Worm (Caenorhabditis elegans) whole organism, L1 larva: ENCODE measurements around the gene C01G5.25.
A peak's percentile ranks its signal among the peaks of the same experiment; 100 is the strongest.

ENCODE experiments used
- C16A3.4 ChIP-seq: fragments of 150-350 bp; optimal IDR thresholded peaks from 2 replicates; lab custom pipeline; 2014; ENCODE audit warnings: missing biosample characterization, missing genetic modification characterization
- C34B4.2 ChIP-seq: sonication (generic microtip); optimal IDR thresholded peaks from 2 replicates; lab custom pipeline; 2017; ENCODE audit warnings: mild to moderate bottlenecking, missing genetic modification characterization, missing compliant biosample characterization
- F16B12.6 ChIP-seq: fragments of 150-350 bp; optimal IDR thresholded peaks from 2 replicates; lab custom pipeline; 2014; ENCODE audit warnings: missing biosample characterization, missing genetic modification characterization
- ama-1 ChIP-seq: fragments of 150-350 bp; optimal IDR thresholded peaks from 2 replicates; lab custom pipeline; 2014
- blmp-1 ChIP-seq: fragments of 150-350 bp; optimal IDR thresholded peaks from 2 replicates; lab custom pipeline; 2014; ENCODE audit warnings: missing biosample characterization, missing genetic modification characterization
- ceh-82 ChIP-seq, 3 experiments: fragments of 150-350 bp in 1 of 3; sonication (generic microtip) in 2 of 3; optimal IDR thresholded peaks; 2 replicates each; lab custom pipeline; 2014 to 2017; ENCODE audit warnings: missing biosample characterization in 3 of 3, missing genetic modification characterization in 3 of 3
- efl-1 ChIP-seq, 4 experiments: fragments of 150-350 bp; optimal IDR thresholded peaks in 3 of 4; peaks in 1 of 4; 1 replicate in 1 of 4; 2 replicates in 3 of 4; lab custom pipeline; 2014; ENCODE audit warnings: missing biosample characterization in 2 of 4, missing genetic modification characterization in 2 of 4, missing genetic modification reagents in 2 of 4
- egl-27 ChIP-seq, 2 experiments: fragments of 150-350 bp in 1 of 2; sonication (generic microtip); optimal IDR thresholded peaks; 3 replicates each; lab custom pipeline; 2017 to 2018; ENCODE audit warnings: missing biosample characterization in 2 of 2, missing genetic modification characterization in 2 of 2, missing genetic modification reagents in 2 of 2
- elt-2 ChIP-seq: sonication (generic microtip); optimal IDR thresholded peaks from 2 replicates; lab custom pipeline; 2016; ENCODE audit warnings: missing genetic modification characterization, mild to moderate bottlenecking, inconsistent platforms, missing compliant biosample characterization, missing genetic modification reagents
- ets-5 ChIP-seq: fragments of 200-800 bp; sonication (Bioruptor generic); IDR thresholded peaks from 2 replicates; pipeline ENCODE4 v1.3.6; 2022; ENCODE audit warnings: missing genetic modification characterization, missing compliant biosample characterization
- fkh-10 ChIP-seq: sonication (generic microtip); optimal IDR thresholded peaks from 2 replicates; lab custom pipeline; 2017; ENCODE audit warnings: missing biosample characterization, missing genetic modification reagents, missing genetic modification characterization
- fkh-4 ChIP-seq: sonication (generic microtip); optimal IDR thresholded peaks from 2 replicates; lab custom pipeline; 2016; ENCODE audit warnings: missing compliant biosample characterization, missing genetic modification characterization, borderline replicate concordance
- grh-1 ChIP-seq: fragments of 200-800 bp; sonication (Bioruptor generic); IDR thresholded peaks from 2 replicates; pipeline ENCODE4 v1.3.6; 2022; ENCODE audit warnings: missing genetic modification reagents, missing genetic modification characterization, missing compliant biosample characterization
- hlh-4 ChIP-seq: sonication (generic microtip); optimal IDR thresholded peaks from 2 replicates; lab custom pipeline; 2016; ENCODE audit warnings: mild to moderate bottlenecking, missing genetic modification characterization, missing compliant biosample characterization
- irx-1 ChIP-seq: sonication (generic microtip); optimal IDR thresholded peaks from 2 replicates; lab custom pipeline; 2016; ENCODE audit warnings: missing genetic modification characterization, missing compliant biosample characterization
- isw-1 ChIP-seq: fragments of 200-800 bp; sonication (Bioruptor generic); IDR thresholded peaks from 2 replicates; pipeline ENCODE4 v1.3.6; 2022; ENCODE audit warnings: missing genetic modification characterization, missing compliant biosample characterization
- lin-13 ChIP-seq: fragments of 150-350 bp; optimal IDR thresholded peaks from 2 replicates; lab custom pipeline; 2014; ENCODE audit warnings: missing biosample characterization, missing genetic modification reagents, missing genetic modification characterization
- lin-39 ChIP-seq: fragments of 150-350 bp; optimal IDR thresholded peaks from 2 replicates; lab custom pipeline; 2014; ENCODE audit warnings: missing biosample characterization, missing genetic modification reagents, missing genetic modification characterization
- lir-3 ChIP-seq: sonication (generic microtip); optimal IDR thresholded peaks from 2 replicates; lab custom pipeline; 2016; ENCODE audit warnings: mild to moderate bottlenecking, missing genetic modification characterization, moderate library complexity, missing compliant biosample characterization; ENCODE audit not compliant: poor library complexity
- mab-9 ChIP-seq: fragments of 200-800 bp; sonication (Bioruptor generic); IDR thresholded peaks from 2 replicates; pipeline ENCODE4 v1.3.6; 2022; ENCODE audit warnings: missing genetic modification reagents, missing genetic modification characterization, missing compliant biosample characterization
- nhr-11 ChIP-seq: fragments of 150-350 bp; optimal IDR thresholded peaks from 2 replicates; lab custom pipeline; 2014; ENCODE audit warnings: missing biosample characterization, missing genetic modification characterization
- nhr-237 ChIP-seq: fragments of 150-350 bp; optimal IDR thresholded peaks from 2 replicates; lab custom pipeline; 2014; ENCODE audit warnings: missing biosample characterization, missing genetic modification characterization
- nhr-47 ChIP-seq: sonication (generic microtip); optimal IDR thresholded peaks from 2 replicates; lab custom pipeline; 2016; ENCODE audit warnings: mild to moderate bottlenecking, missing genetic modification characterization, moderate library complexity, missing compliant biosample characterization
- nhr-71 ChIP-seq: sonication (generic microtip); optimal IDR thresholded peaks from 2 replicates; lab custom pipeline; 2016; ENCODE audit warnings: mild to moderate bottlenecking, missing genetic modification characterization, moderate library complexity, missing compliant biosample characterization
- nhr-76 ChIP-seq: sonication (generic microtip); optimal IDR thresholded peaks from 2 replicates; lab custom pipeline; 2017; ENCODE audit warnings: missing biosample characterization, missing genetic modification characterization
- nhr-85 ChIP-seq: sonication (generic microtip); peaks from one replicate; lab custom pipeline; 2016; ENCODE audit warnings: missing genetic modification characterization, inconsistent platforms, missing compliant biosample characterization
- pag-3 ChIP-seq: sonication (generic microtip); optimal IDR thresholded peaks from 2 replicates; lab custom pipeline; 2017; ENCODE audit warnings: missing genetic modification characterization, mild to moderate bottlenecking, missing compliant biosample characterization, antibody characterized with exemption, borderline replicate concordance; ENCODE audit not compliant: insufficient read depth
- pax-3 ChIP-seq: fragments of 200-800 bp; sonication (Bioruptor generic); optimal IDR thresholded peaks from 2 replicates; lab custom pipeline; 2018; ENCODE audit warnings: mild to moderate bottlenecking, missing genetic modification characterization, moderate library complexity, missing compliant biosample characterization
- pqm-1 ChIP-seq: sonication (generic microtip); optimal IDR thresholded peaks from 3 replicates; lab custom pipeline; 2017; ENCODE audit warnings: missing biosample characterization, missing genetic modification characterization
- rnt-1 ChIP-seq: sonication (generic microtip); optimal IDR thresholded peaks from 2 replicates; lab custom pipeline; 2016; ENCODE audit warnings: mild to moderate bottlenecking, missing genetic modification characterization, moderate library complexity, missing compliant biosample characterization
- snpc-4 ChIP-seq: fragments of 150-350 bp; optimal IDR thresholded peaks from 2 replicates; lab custom pipeline; 2014; ENCODE audit warnings: missing biosample characterization, missing genetic modification characterization
- snu-23 ChIP-seq: sonication (generic microtip); optimal IDR thresholded peaks from 2 replicates; lab custom pipeline; 2016; ENCODE audit warnings: missing genetic modification characterization, missing compliant biosample characterization
- sox-4 ChIP-seq: sonication (generic microtip); optimal IDR thresholded peaks from 2 replicates; lab custom pipeline; 2016; ENCODE audit warnings: missing genetic modification characterization, missing compliant biosample characterization
- sup-37 ChIP-seq: fragments of 200-800 bp; sonication (Bioruptor generic); optimal IDR thresholded peaks from 2 replicates; lab custom pipeline; 2018; ENCODE audit warnings: mild to moderate bottlenecking, missing genetic modification characterization, missing compliant biosample characterization
- unc-30 ChIP-seq: sonication (generic microtip); optimal IDR thresholded peaks from 2 replicates; lab custom pipeline; 2017; ENCODE audit warnings: missing biosample characterization, missing genetic modification characterization
- unc-98 ChIP-seq: fragments of 200-800 bp; sonication (Bioruptor generic); IDR thresholded peaks from 2 replicates; pipeline ENCODE4 v1.3.6; 2022; ENCODE audit warnings: missing genetic modification characterization, missing compliant biosample characterization

C01G5.25 gene

DNA sequence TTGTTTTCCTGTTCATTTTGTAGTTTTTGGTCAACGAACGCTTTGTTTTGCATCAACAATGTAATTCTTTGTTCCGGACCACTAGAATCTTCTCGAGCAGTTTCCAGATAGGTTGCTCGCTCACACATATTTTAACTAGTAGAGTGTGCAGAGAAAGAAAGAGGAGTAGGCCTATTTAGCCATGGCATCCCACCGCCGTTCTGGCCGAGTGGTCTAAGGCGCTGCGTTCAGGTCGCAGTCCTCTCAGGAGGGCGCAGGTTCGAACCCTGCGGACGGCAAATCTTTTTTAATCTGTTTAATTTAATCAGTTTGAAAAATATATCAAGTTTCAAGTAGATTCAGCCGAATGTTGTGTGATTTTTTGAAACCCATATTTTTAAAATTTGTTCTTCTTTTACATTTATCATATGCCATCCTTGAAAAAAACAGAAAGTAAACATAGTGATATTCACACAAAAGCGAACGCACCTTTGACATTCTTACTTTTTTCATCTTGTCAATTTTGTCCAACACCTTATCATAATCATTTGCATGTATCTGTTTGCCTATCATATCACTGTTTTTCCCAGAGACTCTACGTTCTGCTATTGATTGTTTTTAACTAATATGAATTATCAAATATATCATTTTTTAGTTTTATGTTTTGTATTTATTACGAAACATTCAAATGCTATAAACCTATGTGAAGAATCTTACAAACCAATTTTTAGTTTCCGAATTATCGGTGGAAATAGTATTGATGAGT, 15.3 kb downstream of the C01G5.25 start, which contains the start of gene try-3 (continued):
- TF ChIP-seq fkh-10 (GFP tag; lab: Kevin White, UChicago) (peak; percentile 43), hlh-4 (no peak), nhr-76 (tag; lab: Kevin White, UChicago) (no peak), nhr-11 (tag; lab: Kevin White, UChicago) (no peak), sup-37 (GFP tag; lab: Kevin White, UChicago) (no peak), nhr-85 (tag; lab: Kevin White, UChicago) (peak; percentile 68), sox-4 (tag; lab: Kevin White, UChicago) (no peak), fkh-4 (tag; lab: Kevin White, UChicago) (no peak), egl-27 (tag; optimal IDR thresholded peaks at IDR 0.05; lab: Kevin White, UChicago) (no peak), mab-9 (peak; percentile 37; the same call in 1 of the 2 replicates)

- TF ChIP-seq unc-30 (tag; lab: Kevin White, UChicago), result no peak
- TF ChIP-seq nhr-71, result no peak
- no peak for TF ChIP-seq rnt-1 (tag; lab: Kevin White, UChicago)
- no peak for TF ChIP-seq irx-1 (tag; lab: Kevin White, UChicago)
- TF ChIP-seq fkh-10 (GFP tag; lab: Kevin White, UChicago), result no peak
- TF ChIP-seq pag-3 (tag; lab: Kevin White, UChicago), result no peak
- TF ChIP-seq hlh-4, result no peak
These were observed 18.9 kb downstream of the C01G5.25 start, which contains the start of gene best-9 for ce11 chrIV:6560434-6560833. best-9 (plus strand) TSS chrIV:6560734.

DNA sequence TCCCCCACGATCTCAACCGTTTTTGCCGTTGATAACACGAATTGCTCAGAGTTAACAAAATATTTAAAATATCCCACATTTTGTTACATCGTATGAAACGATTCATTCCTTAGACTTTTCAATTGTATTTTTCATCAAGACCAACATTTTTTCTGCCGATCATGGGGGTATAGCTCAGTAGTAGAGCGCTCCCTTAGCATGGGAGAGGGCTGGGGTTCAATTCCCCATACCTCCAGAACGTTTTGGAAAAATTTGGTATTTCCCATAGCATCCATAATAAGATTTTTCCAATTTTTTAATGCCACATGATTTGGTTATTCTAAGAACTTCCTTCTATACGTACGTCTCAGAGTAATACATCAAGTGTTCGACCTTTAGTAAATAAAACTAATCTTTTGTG, 20.6 kb downstream of the C01G5.25 start:
- TF ChIP-seq ama-1, result no peak
- no peak for TF ChIP-seq snu-23 (GFP tag; lab: Kevin White, UChicago)
- TF ChIP-seq elt-2 (tag; lab: Kevin White, UChicago), result no peak
- no peak for TF ChIP-seq snpc-4 (tag; lab: Kevin White, UChicago)
- TF ChIP-seq pqm-1 (tag; lab: Kevin White, UChicago), result no peak

DNA sequence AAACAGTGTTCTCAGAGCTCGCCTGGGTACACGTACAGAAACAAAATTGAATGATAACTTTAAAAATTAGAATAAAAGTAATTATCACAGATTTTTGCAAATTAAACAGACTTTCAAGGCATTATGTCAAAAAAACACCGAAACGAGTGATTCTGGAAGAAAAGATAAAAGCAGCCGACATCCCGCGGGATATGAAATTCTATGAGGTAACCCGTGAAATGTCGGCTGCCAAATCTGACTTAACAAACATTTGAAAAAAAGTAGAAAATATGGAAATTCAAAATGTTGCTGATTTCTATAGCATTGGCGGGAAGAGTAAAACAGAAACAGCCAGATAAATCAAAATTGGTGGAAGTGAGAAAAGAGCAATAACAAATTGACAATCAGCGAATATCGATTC, 24.1 kb downstream of the C01G5.25 start:
- no peak for TF ChIP-seq C16A3.4 (tag; lab: Kevin White, UChicago)
- no peak for TF ChIP-seq lin-13 (GFP tag; lab: Kevin White, UChicago)
- TF ChIP-seq snpc-4 (tag; lab: Kevin White, UChicago), result peak; percentile 13
- no peak for TF ChIP-seq efl-1 (optimal IDR thresholded peaks at IDR 0.05; lab: Kevin White, UChicago)
- no peak for TF ChIP-seq efl-1 (GFP tag; optimal IDR thresholded peaks at IDR 0.05 in 1 of 2; lab: Kevin White, UChicago)
- no peak for TF ChIP-seq grh-1 (GFP tag; lab: Robert Waterston, UW)

DNA sequence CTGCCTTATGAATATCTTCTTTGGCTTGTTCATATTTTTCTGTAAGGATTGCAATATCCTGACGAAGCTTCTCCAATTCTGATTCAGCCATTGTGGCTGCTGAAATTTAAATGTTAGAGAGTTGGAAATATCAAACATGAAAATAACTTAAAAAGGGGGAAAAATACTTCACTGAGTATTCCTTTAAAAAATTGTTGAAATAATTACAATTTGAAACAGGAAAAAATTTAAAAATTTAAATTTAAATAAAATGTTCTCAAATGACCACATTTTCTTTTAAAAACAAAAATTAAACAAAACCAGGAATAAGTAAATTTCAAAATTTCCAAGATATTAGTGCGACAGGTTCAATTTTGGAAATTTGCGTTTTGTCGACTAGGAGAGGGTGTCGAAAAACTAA, 30.8 kb downstream of the C01G5.25 start, which contains the start of gene bicd-1:
Gene bicd-1, minus strand, starts transcription at position 101 of the 400 bp plus-strand sequence.
- no peak for TF ChIP-seq nhr-47 (tag; lab: Kevin White, UChicago)
- TF ChIP-seq nhr-237 (tag; lab: Kevin White, UChicago), result no peak
- no peak for TF ChIP-seq blmp-1
- TF ChIP-seq isw-1, result no peak
- no peak for TF ChIP-seq unc-98 (GFP tag; lab: Robert Waterston, UW)
- no peak for TF ChIP-seq lin-39 (tag; lab: Kevin White, UChicago)
- TF ChIP-seq C34B4.2 (tag; lab: Kevin White, UChicago), result no peak
- no peak for TF ChIP-seq F16B12.6 (tag; lab: Kevin White, UChicago)
- TF ChIP-seq ets-5, result no peak
- no peak for TF ChIP-seq ceh-82 (tag; optimal IDR thresholded peaks at IDR 0.05; lab: Kevin White, UChicago)
- no peak for TF ChIP-seq pax-3 (tag; lab: Kevin White, UChicago)
- no peak for TF ChIP-seq C16A3.4 (tag; lab: Kevin White, UChicago)
- TF ChIP-seq lir-3, result no peak
